Worm (Caenorhabditis elegans) whole organism, L2 larva: ENCODE measurements around the gene scl-2.

ENCODE experiments used
- C34F6.9 ChIP-seq: fragments of 150-350 bp; optimal IDR thresholded peaks from 2 replicates; lab custom pipeline; 2014; ENCODE audit warnings: missing biosample characterization, missing genetic modification characterization
- F13H6.1 ChIP-seq: sonication (generic microtip); optimal IDR thresholded peaks from 2 replicates; lab custom pipeline; 2016; ENCODE audit warnings: missing genetic modification characterization, missing compliant biosample characterization
- aly-2 ChIP-seq: fragments of 150-350 bp; optimal IDR thresholded peaks from 2 replicates; lab custom pipeline; 2014; ENCODE audit warnings: missing biosample characterization, missing genetic modification characterization
- blmp-1 ChIP-seq: sonication (generic microtip); optimal IDR thresholded peaks from 2 replicates; lab custom pipeline; 2017; ENCODE audit warnings: missing genetic modification characterization, mild to moderate bottlenecking, missing compliant biosample characterization, antibody characterized with exemption, moderate library complexity; ENCODE audit not compliant: insufficient read depth
- ceh-16 ChIP-seq: fragments of 150-350 bp; optimal IDR thresholded peaks from 2 replicates; lab custom pipeline; 2014; ENCODE audit warnings: missing biosample characterization, missing genetic modification characterization
- ceh-82 ChIP-seq: fragments of 150-350 bp; optimal IDR thresholded peaks from 2 replicates; lab custom pipeline; 2014; ENCODE audit warnings: missing biosample characterization, missing genetic modification characterization
- crh-2 ChIP-seq: sonication (generic microtip); optimal IDR thresholded peaks from 2 replicates; lab custom pipeline; 2017; ENCODE audit warnings: missing biosample characterization, missing genetic modification characterization
- egl-27 ChIP-seq: sonication (generic microtip); optimal IDR thresholded peaks from 3 replicates; lab custom pipeline; 2017; ENCODE audit warnings: missing biosample characterization, missing genetic modification reagents, missing genetic modification characterization
- elt-1 ChIP-seq: fragments of 150-350 bp; optimal IDR thresholded peaks from 2 replicates; lab custom pipeline; 2014; ENCODE audit warnings: missing biosample characterization, missing genetic modification characterization
- elt-3 ChIP-seq: sonication (generic microtip); optimal IDR thresholded peaks from 2 replicates; lab custom pipeline; 2017; ENCODE audit warnings: missing biosample characterization, missing genetic modification characterization
- gmeb-1 ChIP-seq: fragments of 150-350 bp; optimal IDR thresholded peaks from 2 replicates; lab custom pipeline; 2014; ENCODE audit warnings: missing biosample characterization, missing genetic modification characterization
- lin-11 ChIP-seq: fragments of 150-350 bp; sonication (generic microtip); optimal IDR thresholded peaks from 2 replicates; lab custom pipeline; 2014; ENCODE audit warnings: missing biosample characterization, missing genetic modification characterization, inconsistent platforms, mixed read lengths
- lin-13 ChIP-seq: fragments of 150-350 bp; optimal IDR thresholded peaks from 2 replicates; lab custom pipeline; 2014; ENCODE audit warnings: missing biosample characterization, missing genetic modification reagents, missing genetic modification characterization
- lsy-2 ChIP-seq, 2 experiments: fragments of 150-350 bp in 1 of 2; sonication (generic microtip) in 1 of 2; optimal IDR thresholded peaks; 2 replicates each; lab custom pipeline; 2014 to 2017; ENCODE audit warnings: missing biosample characterization in 2 of 2, missing genetic modification characterization in 2 of 2
- mab-5 ChIP-seq: fragments of 150-350 bp; optimal IDR thresholded peaks from 2 replicates; lab custom pipeline; 2014; ENCODE audit warnings: missing biosample characterization, missing genetic modification characterization
- mdl-1 ChIP-seq, 2 experiments: fragments of 150-350 bp in 1 of 2; sonication (generic microtip) in 1 of 2; optimal IDR thresholded peaks; 2 replicates each; lab custom pipeline; 2017; ENCODE audit warnings: missing biosample characterization in 2 of 2, missing genetic modification characterization in 2 of 2
- nhr-11 ChIP-seq: fragments of 150-350 bp; optimal IDR thresholded peaks from 2 replicates; lab custom pipeline; 2014; ENCODE audit warnings: missing biosample characterization, missing genetic modification characterization
- nhr-129 ChIP-seq: fragments of 150-350 bp; optimal IDR thresholded peaks from 2 replicates; lab custom pipeline; 2014; ENCODE audit warnings: missing biosample characterization, missing genetic modification characterization
- nhr-21 ChIP-seq: fragments of 150-350 bp; optimal IDR thresholded peaks from 2 replicates; lab custom pipeline; 2014; ENCODE audit warnings: missing biosample characterization, missing genetic modification characterization
- nhr-23 ChIP-seq: fragments of 150-350 bp; optimal IDR thresholded peaks from 2 replicates; lab custom pipeline; 2014; ENCODE audit warnings: missing biosample characterization, missing genetic modification reagents, missing genetic modification characterization
- nhr-237 ChIP-seq: fragments of 150-350 bp; optimal IDR thresholded peaks from 2 replicates; lab custom pipeline; 2014; ENCODE audit warnings: missing biosample characterization, missing genetic modification characterization
- nhr-6 ChIP-seq: fragments of 150-350 bp; optimal IDR thresholded peaks from 2 replicates; lab custom pipeline; 2014; ENCODE audit warnings: missing biosample characterization, missing genetic modification characterization
- sem-4 ChIP-seq: fragments of 150-350 bp; optimal IDR thresholded peaks from 2 replicates; lab custom pipeline; 2014; ENCODE audit warnings: missing biosample characterization, missing genetic modification reagents, missing genetic modification characterization
- skn-1 ChIP-seq: sonication (generic microtip); optimal IDR thresholded peaks from 2 replicates; lab custom pipeline; 2017; ENCODE audit warnings: missing biosample characterization, missing genetic modification characterization
- sma-3 ChIP-seq: sonication (generic microtip); optimal IDR thresholded peaks from 2 replicates; lab custom pipeline; 2016; ENCODE audit warnings: missing genetic modification reagents, missing genetic modification characterization, missing compliant biosample characterization
- sma-9 ChIP-seq, 2 experiments: fragments of 150-350 bp in 1 of 2; sonication (generic microtip) in 1 of 2; optimal IDR thresholded peaks; 2 replicates each; lab custom pipeline; 2014 to 2016; ENCODE audit warnings: missing genetic modification characterization in 2 of 2, mild to moderate bottlenecking in 1 of 2, missing biosample characterization in 1 of 2, missing compliant biosample characterization in 1 of 2, missing genetic modification reagents in 1 of 2, moderate library complexity in 1 of 2
- unc-39 ChIP-seq: fragments of 150-350 bp; optimal IDR thresholded peaks from 2 replicates; lab custom pipeline; 2014; ENCODE audit warnings: missing biosample characterization, missing genetic modification characterization
- unc-55 ChIP-seq: fragments of 150-350 bp; sonication (generic microtip); optimal IDR thresholded peaks from 3 replicates; lab custom pipeline; 2014; ENCODE audit warnings: missing biosample characterization, missing genetic modification reagents, missing genetic modification characterization
- unc-62 ChIP-seq: fragments of 150-350 bp; optimal IDR thresholded peaks from 2 replicates; lab custom pipeline; 2014; ENCODE audit warnings: missing biosample characterization, missing genetic modification reagents, missing genetic modification characterization
- zag-1 ChIP-seq: fragments of 150-350 bp; optimal IDR thresholded peaks from 2 replicates; lab custom pipeline; 2014; ENCODE audit warnings: missing biosample characterization, missing genetic modification characterization
- ztf-1 ChIP-seq: fragments of 200-800 bp; sonication (Bioruptor generic); conservative IDR thresholded peaks from 2 replicates; pipeline ENCODE4 v1.3.6; 2022; ENCODE audit warnings: missing genetic modification characterization, missing compliant biosample characterization
- ztf-11 ChIP-seq: sonication (generic microtip); optimal IDR thresholded peaks from 2 replicates; lab custom pipeline; 2017; ENCODE audit warnings: missing biosample characterization, missing genetic modification characterization

Gene scl-2

ce11 chrIV:13013231-13013630, 44.3 kb upstream of the scl-2 start (continued):
- TF ChIP-seq ztf-11 (tag; lab: Kevin White, UChicago), result no peak
- no peak for TF ChIP-seq skn-1 (tag; lab: Kevin White, UChicago)
- no peak for TF ChIP-seq nhr-237 (tag; lab: Kevin White, UChicago)
- no peak for TF ChIP-seq unc-55 (GFP tag; lab: Kevin White, UChicago)
- TF ChIP-seq ceh-82, result no peak
- TF ChIP-seq C34F6.9 (tag; lab: Kevin White, UChicago), result no peak
- TF ChIP-seq nhr-23, result no peak
- TF ChIP-seq egl-27 (tag; lab: Kevin White, UChicago), result no peak

- peak; percentile 14 for TF ChIP-seq ceh-16
- peak; percentile 63 for TF ChIP-seq elt-1 (tag; lab: Kevin White, UChicago)
- no peak for TF ChIP-seq nhr-21 (tag; lab: Kevin White, UChicago)
- TF ChIP-seq, all 48 proteins: peak for 2
Measured at ce11 chrIV:13013711-13014341, 43.7 kb upstream of the scl-2 start.

- no peak for TF ChIP-seq ceh-82
- TF ChIP-seq C34F6.9 (tag; lab: Kevin White, UChicago), result peak; percentile 69
- TF ChIP-seq crh-2 (tag; lab: Kevin White, UChicago), result peak; percentile 61
- TF ChIP-seq unc-55 (GFP tag; lab: Kevin White, UChicago), result peak; percentile 33
- peak; percentile 61 for TF ChIP-seq zag-1
- TF ChIP-seq lin-13 (GFP tag; lab: Kevin White, UChicago), result peak; percentile 30
- no peak for TF ChIP-seq ceh-16
- peak in 1 of 2 experiments; percentile 29 for TF ChIP-seq lsy-2 (tag; optimal IDR thresholded peaks at IDR 0.05; lab: Kevin White, UChicago)
- peak; percentile 36 for TF ChIP-seq F13H6.1 (tag; lab: Kevin White, UChicago)
- TF ChIP-seq sem-4 (tag; lab: Kevin White, UChicago), result peak; percentile 59
- no peak for TF ChIP-seq unc-39
- TF ChIP-seq mab-5 (tag; lab: Kevin White, UChicago), result peak; percentile 81
- TF ChIP-seq nhr-129 (tag; lab: Kevin White, UChicago), result peak; percentile 75
- TF ChIP-seq sma-9 (GFP tag; optimal IDR thresholded peaks at IDR 0.05; lab: Kevin White, UChicago), result peak; percentile 26
- no peak for TF ChIP-seq sma-9 (tag; optimal IDR thresholded peaks at IDR 0.05; lab: Kevin White, UChicago)
Measured at ce11 chrIV:13015801-13016404, 41.6 kb upstream of the scl-2 start.

- TF ChIP-seq sem-4 (tag; lab: Kevin White, UChicago) (peak; percentile 34), sma-3 (GFP tag; lab: Kevin White, UChicago) (no peak), zag-1 (peak; percentile 63), blmp-1 (no peak)
Measured at ce11 chrIV:13016820-13017219, 40.7 kb upstream of the scl-2 start.

ce11 chrIV:13021006-13021405, 36.5 kb upstream of the scl-2 start:
- TF ChIP-seq nhr-129 (tag; lab: Kevin White, UChicago) (no peak), unc-39 (no peak), sma-9 (GFP tag; optimal IDR thresholded peaks at IDR 0.05; lab: Kevin White, UChicago) (peak; percentile 24), sma-9 (tag; optimal IDR thresholded peaks at IDR 0.05; lab: Kevin White, UChicago) (no peak), aly-2 (tag; lab: Kevin White, UChicago) (no peak), crh-2 (tag; lab: Kevin White, UChicago) (peak; percentile 26), F13H6.1 (tag; lab: Kevin White, UChicago) (no peak)

- TF ChIP-seq lin-11 (tag; lab: Kevin White, UChicago) (no peak), ztf-1 (GFP tag; lab: Robert Waterston, UW) (no peak), ceh-82 (no peak), elt-3 (tag; lab: Kevin White, UChicago) (no peak), mdl-1 (tag; optimal IDR thresholded peaks at IDR 0.05; lab: Kevin White, UChicago) (no peak), nhr-6 (no peak), nhr-11 (tag; lab: Kevin White, UChicago) (no peak), unc-62 (GFP tag; lab: Kevin White, UChicago) (no peak), elt-1 (tag; lab: Kevin White, UChicago) (no peak), F13H6.1 (tag; lab: Kevin White, UChicago) (no peak), gmeb-1 (no peak)
Measured at ce11 chrIV:13022892-13023291, 34.6 kb upstream of the scl-2 start.
